Worm (Caenorhabditis elegans) whole organism, L1 larva: ENCODE data around the gene R102.2.

Experiments used
- nhr-28 ChIP-seq: fragments of 150-350 bp; optimal IDR thresholded peaks from 2 replicates; lab custom pipeline; 2014; ENCODE audit warnings: missing biosample characterization, missing genetic modification characterization
- pag-3 ChIP-seq: sonication (generic microtip); optimal IDR thresholded peaks from 2 replicates; lab custom pipeline; 2017; ENCODE audit warnings: missing genetic modification characterization, mild to moderate bottlenecking, missing compliant biosample characterization, antibody characterized with exemption, borderline replicate concordance; ENCODE audit not compliant: insufficient read depth
- unc-62 ChIP-seq: fragments of 150-350 bp; optimal IDR thresholded peaks from 2 replicates; lab custom pipeline; 2014; ENCODE audit warnings: missing biosample characterization, missing genetic modification reagents, missing genetic modification characterization
- zag-1 ChIP-seq: fragments of 150-350 bp; optimal IDR thresholded peaks from 2 replicates; lab custom pipeline; 2014; ENCODE audit warnings: missing biosample characterization, missing genetic modification characterization

ce11 chrIV:10714594-10714993 lies 27.2 kb downstream of the R102.2 start:
- TF ChIP-seq pag-3 (tag; lab: Kevin White, UChicago) (no peak), zag-1 (tag; lab: Kevin White, UChicago) (no peak), unc-62 (GFP tag; lab: Kevin White, UChicago) (no peak), nhr-28 (tag; lab: Kevin White, UChicago) (no peak)
